Worm (Caenorhabditis elegans) whole organism, late embryonic: ENCODE results near the gene Y59H11AR.4.

Experiments used
- C38D4.7 ChIP-seq: fragments of 200-800 bp; sonication (Bioruptor generic); optimal IDR thresholded peaks from 2 replicates; lab custom pipeline; 2018; ENCODE audit warnings: mild to moderate bottlenecking, missing genetic modification characterization, moderate library complexity, missing compliant biosample characterization
- K02D7.2 ChIP-seq: sonication (generic microtip); optimal IDR thresholded peaks from 2 replicates; lab custom pipeline; 2017; ENCODE audit warnings: mild to moderate bottlenecking, missing genetic modification characterization, missing compliant biosample characterization
- T23F11.4 ChIP-seq: fragments of 200-800 bp; sonication (Bioruptor generic); optimal IDR thresholded peaks from 2 replicates; lab custom pipeline; 2018; ENCODE audit warnings: mild to moderate bottlenecking, missing genetic modification characterization, missing compliant biosample characterization
- Y22D7AL.16 ChIP-seq: sonication (generic microtip); optimal IDR thresholded peaks from 2 replicates; lab custom pipeline; 2016; ENCODE audit warnings: missing genetic modification characterization, missing compliant biosample characterization
- ahr-1 ChIP-seq: sonication (generic microtip); optimal IDR thresholded peaks from 2 replicates; lab custom pipeline; 2016; ENCODE audit warnings: missing genetic modification characterization, missing compliant biosample characterization
- ceh-14 ChIP-seq: sonication (generic microtip); optimal IDR thresholded peaks from 2 replicates; lab custom pipeline; 2016; ENCODE audit warnings: missing genotype, missing genetic modification characterization, missing compliant biosample characterization
- ceh-18 ChIP-seq: sonication (generic microtip); optimal IDR thresholded peaks from 2 replicates; lab custom pipeline; 2016; ENCODE audit warnings: missing genetic modification characterization, missing compliant biosample characterization
- ceh-19 ChIP-seq: fragments of 200-800 bp; sonication (Bioruptor generic); optimal IDR thresholded peaks from 2 replicates; lab custom pipeline; 2018; ENCODE audit warnings: mild to moderate bottlenecking, missing genetic modification characterization, missing compliant biosample characterization
- ceh-24 ChIP-seq: sonication (generic microtip); optimal IDR thresholded peaks from 2 replicates; lab custom pipeline; 2016; ENCODE audit warnings: mild to moderate bottlenecking, missing genetic modification characterization, missing compliant biosample characterization
- ceh-30 ChIP-seq: fragments of 150-350 bp; optimal IDR thresholded peaks from 2 replicates; lab custom pipeline; 2014; ENCODE audit warnings: missing biosample characterization, missing genetic modification characterization
- ceh-31 ChIP-seq: sonication (generic microtip); optimal IDR thresholded peaks from 2 replicates; lab custom pipeline; 2016; ENCODE audit warnings: missing genetic modification characterization, missing compliant biosample characterization
- ceh-34 ChIP-seq: sonication (generic microtip); optimal IDR thresholded peaks from 2 replicates; lab custom pipeline; 2016; ENCODE audit warnings: mild to moderate bottlenecking, missing genetic modification characterization, missing compliant biosample characterization
- ceh-6 ChIP-seq: fragments of 200-800 bp; sonication (Bioruptor generic); optimal IDR thresholded peaks from 2 replicates; lab custom pipeline; 2018; ENCODE audit warnings: mild to moderate bottlenecking, missing genetic modification characterization, missing compliant biosample characterization
- ceh-9 ChIP-seq: sonication (generic microtip); optimal IDR thresholded peaks from 2 replicates; lab custom pipeline; 2016; ENCODE audit warnings: mild to moderate bottlenecking, missing genetic modification characterization, inconsistent platforms, missing compliant biosample characterization
- dmd-4 ChIP-seq: sonication (generic microtip); optimal IDR thresholded peaks from 2 replicates; lab custom pipeline; 2016; ENCODE audit warnings: borderline replicate concordance, missing genetic modification characterization, missing compliant biosample characterization
- dve-1 ChIP-seq: sonication (generic microtip); optimal IDR thresholded peaks from 2 replicates; lab custom pipeline; 2017; ENCODE audit warnings: antibody characterized with exemption, mild to moderate bottlenecking, missing genetic modification characterization, missing compliant biosample characterization
- elt-2 ChIP-seq: sonication (generic microtip); optimal IDR thresholded peaks from 2 replicates; lab custom pipeline; 2016; ENCODE audit warnings: missing genetic modification reagents, missing genetic modification characterization, missing compliant biosample characterization
- elt-4 ChIP-seq: sonication (generic microtip); optimal IDR thresholded peaks from 2 replicates; lab custom pipeline; 2016; ENCODE audit warnings: missing genetic modification characterization, missing compliant biosample characterization
- ets-4 ChIP-seq: sonication (generic microtip); optimal IDR thresholded peaks from 2 replicates; lab custom pipeline; 2016; ENCODE audit warnings: missing genetic modification characterization, missing compliant biosample characterization
- eyg-1 ChIP-seq: sonication (generic microtip); optimal IDR thresholded peaks from 2 replicates; lab custom pipeline; 2016; ENCODE audit warnings: missing genotype, missing genetic modification characterization, missing compliant biosample characterization
- fkh-10 ChIP-seq: fragments of 150-350 bp; optimal IDR thresholded peaks from 2 replicates; lab custom pipeline; 2014; ENCODE audit warnings: missing biosample characterization, missing genetic modification reagents, missing genetic modification characterization
- gmeb-2 ChIP-seq: sonication (generic microtip); optimal IDR thresholded peaks from 2 replicates; lab custom pipeline; 2016; ENCODE audit warnings: missing genetic modification characterization, inconsistent platforms, missing compliant biosample characterization
- hlh-13 ChIP-seq: fragments of 200-800 bp; sonication (Bioruptor generic); optimal IDR thresholded peaks from 2 replicates; lab custom pipeline; 2018; ENCODE audit warnings: mild to moderate bottlenecking, missing genetic modification characterization, missing compliant biosample characterization
- hlh-15 ChIP-seq: sonication (generic microtip); optimal IDR thresholded peaks from 2 replicates; lab custom pipeline; 2016; ENCODE audit warnings: missing genetic modification characterization, missing compliant biosample characterization
- hlh-30 ChIP-seq: sonication (generic microtip); optimal IDR thresholded peaks from 2 replicates; lab custom pipeline; 2017; ENCODE audit warnings: antibody characterized with exemption, missing genetic modification characterization, missing compliant biosample characterization; ENCODE audit not compliant: insufficient read depth
- hlh-6 ChIP-seq: sonication (generic microtip); optimal IDR thresholded peaks from 2 replicates; lab custom pipeline; 2016; ENCODE audit warnings: missing genotype, missing genetic modification characterization, missing compliant biosample characterization
- madf-2 ChIP-seq: sonication (generic microtip); optimal IDR thresholded peaks from 2 replicates; lab custom pipeline; 2017; ENCODE audit warnings: missing genetic modification characterization, missing compliant biosample characterization
- nhr-232 ChIP-seq: sonication (generic microtip); optimal IDR thresholded peaks from 2 replicates; lab custom pipeline; 2016; ENCODE audit warnings: missing genetic modification characterization, missing compliant biosample characterization
- odd-2 ChIP-seq: sonication (generic microtip); optimal IDR thresholded peaks from 2 replicates; lab custom pipeline; 2017; ENCODE audit warnings: antibody characterized with exemption, mild to moderate bottlenecking, missing genetic modification characterization, missing compliant biosample characterization
- pax-1 ChIP-seq: fragments of 150-350 bp; optimal IDR thresholded peaks from 2 replicates; lab custom pipeline; 2014; ENCODE audit warnings: missing biosample characterization, missing genetic modification characterization
- pha-2 ChIP-seq: sonication (generic microtip); optimal IDR thresholded peaks from 2 replicates; lab custom pipeline; 2017; ENCODE audit warnings: mild to moderate bottlenecking, missing genetic modification characterization, missing compliant biosample characterization
- pqm-1 ChIP-seq: sonication (generic microtip); optimal IDR thresholded peaks from 2 replicates; lab custom pipeline; 2016; ENCODE audit warnings: missing genetic modification characterization, missing compliant biosample characterization
- pros-1 ChIP-seq: fragments of 150-350 bp; optimal IDR thresholded peaks from 2 replicates; lab custom pipeline; 2014; ENCODE audit warnings: missing biosample characterization, missing genetic modification reagents, missing genetic modification characterization
- syd-9 ChIP-seq: sonication (generic microtip); optimal IDR thresholded peaks from 2 replicates; lab custom pipeline; 2016; ENCODE audit warnings: mild to moderate bottlenecking, missing genetic modification characterization, moderate library complexity, missing compliant biosample characterization
- tbx-7 ChIP-seq: sonication (generic microtip); optimal IDR thresholded peaks from 2 replicates; lab custom pipeline; 2016; ENCODE audit warnings: missing genotype, missing genetic modification characterization, missing compliant biosample characterization
- ttx-3 ChIP-seq: sonication (generic microtip); optimal IDR thresholded peaks from 2 replicates; lab custom pipeline; 2016; ENCODE audit warnings: missing genetic modification reagents, missing genetic modification characterization, missing compliant biosample characterization
- unc-86 ChIP-seq: sonication (generic microtip); optimal IDR thresholded peaks from 2 replicates; lab custom pipeline; 2016; ENCODE audit warnings: missing genetic modification characterization, missing compliant biosample characterization
- ztf-16 ChIP-seq: sonication (generic microtip); optimal IDR thresholded peaks from 2 replicates; lab custom pipeline; 2017; ENCODE audit warnings: missing genetic modification characterization, missing compliant biosample characterization

Gene Y59H11AR.4

DNA sequence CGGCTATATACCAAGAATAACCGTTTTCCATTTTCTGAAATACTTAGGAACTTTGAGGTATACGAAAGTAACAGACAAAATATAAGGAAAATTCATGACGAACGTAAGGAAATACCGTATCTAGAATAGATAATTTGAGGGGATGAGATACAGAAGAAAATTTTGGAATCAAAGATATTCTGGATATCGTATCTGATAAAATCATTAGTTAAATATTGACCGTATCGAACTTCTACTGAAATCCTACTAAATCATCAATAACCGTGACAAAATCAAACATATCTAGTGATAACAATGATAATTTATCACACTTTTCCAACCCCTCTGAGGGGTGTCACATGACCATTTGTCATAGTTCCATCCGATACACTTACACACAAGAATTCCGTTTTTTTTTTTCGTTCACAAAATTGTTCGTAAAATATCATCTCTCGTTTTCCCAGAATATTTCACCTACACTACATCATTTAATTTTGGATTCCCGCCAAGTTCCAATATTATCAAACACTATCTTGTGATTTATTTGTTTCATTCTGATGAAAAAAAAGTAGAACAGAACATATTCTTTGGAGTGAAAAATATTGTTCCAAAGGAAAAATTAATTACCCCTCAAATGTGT is at the start of gene Y59H11AR.4:
TSS of gene Y59H11AR.4 (minus strand) at position 51 of the 619 bp plus-strand sequence.
- no peak for TF ChIP-seq hlh-6 (tag; lab: Kevin White, UChicago)
- TF ChIP-seq tbx-7, result no peak
- no peak for TF ChIP-seq ceh-18 (tag; lab: Kevin White, UChicago)
- no peak for TF ChIP-seq ceh-6 (GFP tag; lab: Kevin White, UChicago)
- TF ChIP-seq ceh-31 (tag; lab: Kevin White, UChicago), result no peak
- no peak for TF ChIP-seq syd-9 (tag; lab: Kevin White, UChicago)
- TF ChIP-seq ttx-3 (tag; lab: Kevin White, UChicago), result no peak
- TF ChIP-seq Y22D7AL.16, result no peak
- TF ChIP-seq ets-4, result no peak

DNA sequence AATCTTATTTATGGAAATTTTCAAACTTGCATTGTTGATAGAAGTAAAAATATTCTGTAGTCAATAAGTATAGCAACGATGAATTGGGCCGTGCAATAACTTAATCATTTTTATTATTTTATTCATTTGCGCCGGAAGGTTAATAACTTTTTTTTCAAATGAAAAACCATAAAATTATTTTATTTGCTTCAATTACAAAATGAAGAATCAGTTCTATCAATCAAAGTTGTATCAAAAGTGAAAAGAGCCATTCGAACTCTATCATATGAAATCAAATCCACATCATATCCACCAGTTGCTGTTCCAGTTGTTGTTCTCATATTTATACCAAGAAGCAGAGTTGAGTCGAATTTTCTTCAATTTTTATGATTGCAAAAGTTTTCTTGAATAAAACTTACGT is 47.9 kb upstream of the Y59H11AR.4 start, which contains the start of gene cyp-33E1:
TSS of gene cyp-33E1 (minus strand) at position 101 of the 400 bp plus-strand sequence.
- no peak for TF ChIP-seq odd-2
- no peak for TF ChIP-seq ceh-24 (tag; lab: Kevin White, UChicago)
- no peak for TF ChIP-seq pqm-1 (tag; lab: Kevin White, UChicago)
- no peak for TF ChIP-seq syd-9 (tag; lab: Kevin White, UChicago)
- no peak for TF ChIP-seq K02D7.2
- TF ChIP-seq ceh-30, result no peak
- no peak for TF ChIP-seq tbx-7
- no peak for TF ChIP-seq hlh-15
- TF ChIP-seq ttx-3 (tag; lab: Kevin White, UChicago), result no peak
- no peak for TF ChIP-seq pros-1 (tag; lab: Kevin White, UChicago)
- no peak for TF ChIP-seq hlh-30 (tag; lab: Kevin White, UChicago)
- TF ChIP-seq ceh-34 (tag; lab: Kevin White, UChicago), result no peak
- TF ChIP-seq eyg-1 (tag; lab: Kevin White, UChicago), result no peak
- TF ChIP-seq dmd-4 (tag; lab: Kevin White, UChicago), result no peak
- no peak for TF ChIP-seq ceh-14 (tag; lab: Kevin White, UChicago)
- TF ChIP-seq nhr-232 (tag; lab: Kevin White, UChicago), result no peak
- TF ChIP-seq fkh-10, result no peak
- TF ChIP-seq elt-4, result no peak
- TF ChIP-seq dve-1 (tag; lab: Kevin White, UChicago), result no peak

DNA sequence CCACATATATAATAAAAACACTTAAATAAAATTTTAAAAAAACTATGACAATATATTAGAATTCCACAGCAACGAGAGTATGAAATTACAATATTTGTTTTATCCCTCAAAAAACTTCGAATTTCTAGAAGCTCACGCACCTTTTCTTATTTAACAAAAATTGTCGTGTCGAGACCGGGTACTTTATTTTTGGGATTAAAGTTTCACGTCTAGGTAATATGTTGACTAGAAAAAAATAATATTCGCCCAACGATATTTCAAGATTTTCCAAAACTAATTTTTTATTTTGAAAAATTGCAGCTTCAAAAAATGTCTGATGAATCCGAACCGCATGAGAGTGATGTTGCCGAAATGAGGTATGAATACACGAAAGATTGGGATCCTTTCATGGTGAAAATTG is 43.9 kb upstream of the Y59H11AR.4 start, which contains the start of gene C49C8.3:
TSS of gene C49C8.3 (plus strand) at position 301 of the 400 bp plus-strand sequence.
- TF ChIP-seq ceh-19 (GFP tag; lab: Kevin White, UChicago) (no peak), C38D4.7 (GFP tag; lab: Kevin White, UChicago) (no peak), ahr-1 (no peak), tbx-7 (no peak), pha-2 (tag; lab: Kevin White, UChicago) (no peak), elt-2 (tag; lab: Kevin White, UChicago) (no peak), unc-86 (no peak), pax-1 (tag; lab: Kevin White, UChicago) (no peak), ceh-18 (tag; lab: Kevin White, UChicago) (no peak), Y22D7AL.16 (no peak), gmeb-2 (tag; lab: Kevin White, UChicago) (no peak), ztf-16 (tag; lab: Kevin White, UChicago) (no peak), ceh-6 (GFP tag; lab: Kevin White, UChicago) (no peak), madf-2 (tag; lab: Kevin White, UChicago) (no peak), eyg-1 (tag; lab: Kevin White, UChicago) (no peak), ceh-9 (no peak), ceh-31 (tag; lab: Kevin White, UChicago) (no peak), T23F11.4 (no peak), hlh-13 (GFP tag; lab: Kevin White, UChicago) (no peak), hlh-15 (no peak)
- TF ChIP-seq, all 69 proteins: peak for 0
